Worm (Caenorhabditis elegans): ENCODE measurements around the gene Y113G7B.27.

Gene Y113G7B.27

ce11 chrV:20164059-20164892 lies 28.4 kb upstream of the Y113G7B.27 start, which contains the start of gene F19B2.5 (continued):
- peak; percentile 66 for TF ChIP-seq tlf-1 (GFP tag; optimal IDR thresholded peaks at IDR 0.05)
- TF ChIP-seq T07F8.4 (tag; optimal IDR thresholded peaks at IDR 0.05), result no peak
- no peak for TF ChIP-seq F37B4.10 (GFP tag; IDR thresholded peaks at IDR 0.05)
- no peak for TF ChIP-seq rcor-1 (GFP tag; IDR thresholded peaks at IDR 0.05)
- TF ChIP-seq Y79H2A.3 (GFP tag; conservative IDR thresholded peaks at IDR 0.05), result no peak
- TF ChIP-seq hlh-12 (tag; optimal IDR thresholded peaks at IDR 0.05), result no peak
- no peak for TF ChIP-seq lin-40 (tag; optimal IDR thresholded peaks at IDR 0.05)
- no peak for TF ChIP-seq ztf-22 (GFP tag; optimal IDR thresholded peaks at IDR 0.05)
- TF ChIP-seq ceh-58 (GFP tag; IDR thresholded peaks at IDR 0.05), result no peak
- TF ChIP-seq nfya-1 (tag; optimal IDR thresholded peaks at IDR 0.05; ENCODE audit: borderline replicate concordance, insufficient read depth), result no peak
- TF ChIP-seq sptf-2 (GFP tag; optimal IDR thresholded peaks at IDR 0.05), result no peak
- TF ChIP-seq F33H1.4 (GFP tag; IDR thresholded peaks at IDR 0.05), result no peak
- no peak for TF ChIP-seq ceh-91 (GFP tag; IDR thresholded peaks at IDR 0.05)
- TF ChIP-seq madf-3 (GFP tag; IDR thresholded peaks at IDR 0.05), result no peak
- TF ChIP-seq ztf-26 (tag; optimal IDR thresholded peaks at IDR 0.05), result no peak
- no peak for TF ChIP-seq bed-1 (GFP tag; IDR thresholded peaks at IDR 0.05)
- TF ChIP-seq madf-10 (tag; optimal IDR thresholded peaks at IDR 0.05), result peak; percentile 70
- TF ChIP-seq Y95B8A.8 (GFP tag; IDR thresholded peaks at IDR 0.05), result no peak
- no peak for TF ChIP-seq tbx-9 (tag; optimal IDR thresholded peaks at IDR 0.05; ENCODE audit: borderline replicate concordance)
- no peak for TF ChIP-seq ceh-79 (tag; optimal IDR thresholded peaks at IDR 0.05)
- TF ChIP-seq cebp-2 (GFP tag; IDR thresholded peaks at IDR 0.05), result no peak
- TF ChIP-seq zim-3 (tag; optimal IDR thresholded peaks at IDR 0.05), result peak; percentile 56
- TF ChIP-seq F10E7.11 (tag; optimal IDR thresholded peaks at IDR 0.05), result no peak
- peak; percentile 41; the same call in 1 of the 2 replicates for TF ChIP-seq mcd-1 (GFP tag; IDR thresholded peaks at IDR 0.05)
- TF ChIP-seq nhr-179 (tag; optimal IDR thresholded peaks at IDR 0.05), result no peak
- TF ChIP-seq let-607 (tag; optimal IDR thresholded peaks at IDR 0.05), result peak; percentile 83 to 95
- TF ChIP-seq Y53G8AR.9 (GFP tag; conservative IDR thresholded peaks at IDR 0.05), result no peak
- no peak for TF ChIP-seq lir-1 (GFP tag; conservative IDR thresholded peaks at IDR 0.05)
- TF ChIP-seq snpc-4 (GFP tag; optimal IDR thresholded peaks at IDR 0.05), result no peak
- no peak for TF ChIP-seq snpc-4 (tag; optimal IDR thresholded peaks at IDR 0.05)
- TF ChIP-seq sea-2 (GFP tag; IDR thresholded peaks at IDR 0.05), result 0 out of 2 replicates have a peak, but pooled peaks have one; percentile 19
- TF ChIP-seq rec-8 (tag; optimal IDR thresholded peaks at IDR 0.05), result no peak
- no peak for TF ChIP-seq madf-6 (GFP tag; IDR thresholded peaks at IDR 0.05)
- no peak for TF ChIP-seq F57C9.4 (tag; optimal IDR thresholded peaks at IDR 0.05)
- TF ChIP-seq nfyb-1 (GFP tag; IDR thresholded peaks at IDR 0.05), result peak; percentile 83; the same call in 1 of the 2 replicates
- no peak for TF ChIP-seq C17E4.6 (GFP tag; IDR thresholded peaks at IDR 0.05)
- TF ChIP-seq attf-6 (GFP tag; IDR thresholded peaks at IDR 0.05), result no peak
- peak; percentile 52 for TF ChIP-seq rpc-1 (optimal IDR thresholded peaks at IDR 0.05)
- no peak for TF ChIP-seq rpc-1 (tag; optimal IDR thresholded peaks at IDR 0.05)
- no peak for TF ChIP-seq ZK185.1 (tag; optimal IDR thresholded peaks at IDR 0.05; ENCODE audit: poor library complexity, severe bottlenecking)
- TF ChIP-seq hmg-1.2 (GFP tag; IDR thresholded peaks at IDR 0.05), result no peak
- TF ChIP-seq tbp1 (GFP tag; optimal IDR thresholded peaks at IDR 0.05), result peak; percentile 34
- TF ChIP-seq ztf-6 (GFP tag; IDR thresholded peaks at IDR 0.05), result no peak
- TF ChIP-seq atf-7 (tag; optimal IDR thresholded peaks at IDR 0.05), result peak; percentile 95
- peak; percentile 44 for TF ChIP-seq nhr-80 (tag; optimal IDR thresholded peaks at IDR 0.05)
- no peak for TF ChIP-seq bed-2 (GFP tag; IDR thresholded peaks at IDR 0.05)
- TF ChIP-seq chd-7 (tag; optimal IDR thresholded peaks at IDR 0.05), result peak; percentile 80
- TF ChIP-seq nfya-2 (GFP tag; IDR thresholded peaks at IDR 0.05), result no peak
